Worm (Caenorhabditis elegans) whole organism, mixed stage, embryonic: ENCODE measurements around the gene Y2H9A.4.

Experiments
- ces-1 ChIP-seq: fragments of 150-350 bp; optimal IDR thresholded peaks from 2 replicates; lab custom pipeline; 2014; ENCODE audit warnings: missing biosample characterization, missing genetic modification reagents, missing genetic modification characterization
- drap-1 ChIP-seq: fragments of 200-800 bp; sonication (Bioruptor generic); optimal IDR thresholded peaks from 3 replicates; lab custom pipeline; 2018; ENCODE audit warnings: mild to moderate bottlenecking, missing genetic modification characterization, missing compliant biosample characterization
- elt-1 ChIP-seq: sonication (generic microtip); optimal IDR thresholded peaks from 2 replicates; lab custom pipeline; 2017; ENCODE audit warnings: missing genetic modification characterization, mild to moderate bottlenecking, missing compliant biosample characterization, antibody characterized with exemption, moderate library complexity, borderline replicate concordance; ENCODE audit not compliant: insufficient read depth
- mep-1 ChIP-seq: fragments of 150-350 bp; optimal IDR thresholded peaks from 2 replicates; lab custom pipeline; 2017; ENCODE audit warnings: missing biosample characterization, missing genetic modification reagents, missing genetic modification characterization, inconsistent platforms
- nhr-237 ChIP-seq: fragments of 150-350 bp; optimal IDR thresholded peaks from 2 replicates; lab custom pipeline; 2014; ENCODE audit warnings: missing biosample characterization, missing genetic modification characterization
- nhr-76 ChIP-seq: sonication (generic microtip); optimal IDR thresholded peaks from 2 replicates; lab custom pipeline; 2017; ENCODE audit warnings: missing biosample characterization, missing genetic modification characterization
- pha-4 ChIP-seq: fragments of 150-350 bp; optimal IDR thresholded peaks from 2 replicates; lab custom pipeline; 2018; ENCODE audit warnings: missing biosample characterization, missing genetic modification reagents, missing genetic modification characterization

ce11 chrV:13488297-13488803 lies 42.7 kb downstream of the Y2H9A.4 start:
- TF ChIP-seq mep-1 (tag; lab: Kevin White, UChicago) (no peak), pha-4 (tag; lab: Kevin White, UChicago) (no peak), nhr-237 (no peak), ces-1 (no peak), nhr-76 (tag; lab: Kevin White, UChicago) (no peak), drap-1 (no peak), elt-1 (no peak)
